Worm (Caenorhabditis elegans) whole organism, early embryonic: Measurements from ENCODE around the gene Y71H2AM.12.

Experiments
- B0310.2 ChIP-seq: sonication (generic microtip); optimal IDR thresholded peaks from 2 replicates; lab custom pipeline; 2016; ENCODE audit warnings: mild to moderate bottlenecking, missing genetic modification characterization, missing compliant biosample characterization
- ama-1 ChIP-seq: fragments of 150-350 bp; optimal IDR thresholded peaks from 2 replicates; lab custom pipeline; 2014
- ceh-13 ChIP-seq: fragments of 200-800 bp; sonication (Bioruptor generic); optimal IDR thresholded peaks from 2 replicates; lab custom pipeline; 2018; ENCODE audit warnings: mild to moderate bottlenecking, missing genetic modification characterization, missing compliant biosample characterization
- ets-7 ChIP-seq: sonication (generic microtip); optimal IDR thresholded peaks from 2 replicates; lab custom pipeline; 2016; ENCODE audit warnings: missing genotype, missing genetic modification characterization, missing compliant biosample characterization
- flt-1 ChIP-seq: fragments of 200-800 bp; sonication (Bioruptor generic); IDR thresholded peaks from 2 replicates; pipeline ENCODE4 v1.3.6; 2022; ENCODE audit warnings: missing genetic modification characterization, missing compliant biosample characterization
- scrt-1 ChIP-seq: fragments of 200-800 bp; sonication (Bioruptor generic); IDR thresholded peaks from 2 replicates; pipeline ENCODE4 v1.3.6; 2022; ENCODE audit warnings: missing genetic modification characterization, missing compliant biosample characterization
- tbx-37 ChIP-seq: fragments of 200-800 bp; sonication (Bioruptor generic); conservative IDR thresholded peaks from 2 replicates; pipeline ENCODE4 v1.3.6; 2022; ENCODE audit warnings: missing genetic modification reagents, missing genetic modification characterization, missing compliant biosample characterization
- tra-4 ChIP-seq: sonication (generic microtip); optimal IDR thresholded peaks from 2 replicates; lab custom pipeline; 2017; ENCODE audit warnings: missing genetic modification characterization, missing compliant biosample characterization

DNA sequence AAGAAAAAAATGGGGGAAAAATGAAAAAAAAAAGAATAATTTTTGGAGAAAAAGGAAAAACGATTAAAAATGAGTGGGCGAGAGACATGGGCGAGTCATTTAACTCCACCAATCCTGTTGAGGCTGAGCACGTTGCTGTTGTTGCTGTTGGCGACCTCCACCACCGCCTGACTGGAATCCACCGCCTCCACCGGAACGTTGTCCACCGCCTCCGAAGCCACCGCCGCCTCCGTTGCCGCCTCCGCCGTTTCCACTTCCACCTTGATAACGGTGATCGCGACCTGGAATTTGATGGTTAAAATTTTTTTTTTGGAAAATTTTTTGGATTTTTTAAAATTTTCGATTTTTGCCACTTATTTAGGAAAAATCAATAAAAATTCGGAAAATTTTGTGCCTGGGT lies 36.9 kb upstream of the Y71H2AM.12 start:
- TF ChIP-seq tra-4 (tag; lab: Kevin White, UChicago): no peak
- no peak for TF ChIP-seq ama-1 (lab: Kevin White, UChicago)
- TF ChIP-seq ceh-13: no peak
- no peak for TF ChIP-seq flt-1 (GFP tag; lab: Robert Waterston, UW)
- TF ChIP-seq ets-7 (tag; lab: Kevin White, UChicago): no peak
- TF ChIP-seq tbx-37: no peak
- TF ChIP-seq B0310.2 (tag; lab: Kevin White, UChicago): no peak
- TF ChIP-seq scrt-1: no peak
